Worm (Caenorhabditis elegans) whole organism, L2 larva: ENCODE results near the gene C25E10.4.

Experiments used
- C34F6.9 ChIP-seq: fragments of 150-350 bp; optimal IDR thresholded peaks from 2 replicates; lab custom pipeline; 2014; ENCODE audit warnings: missing biosample characterization, missing genetic modification characterization
- F13H6.1 ChIP-seq: sonication (generic microtip); optimal IDR thresholded peaks from 2 replicates; lab custom pipeline; 2016; ENCODE audit warnings: missing genetic modification characterization, missing compliant biosample characterization
- R02D3.7 ChIP-seq: fragments of 150-350 bp; optimal IDR thresholded peaks from 2 replicates; lab custom pipeline; 2014; ENCODE audit warnings: missing biosample characterization, missing genetic modification characterization
- Y55F3AM.14 ChIP-seq: fragments of 200-800 bp; sonication (Bioruptor generic); optimal IDR thresholded peaks from 2 replicates; lab custom pipeline; 2018; ENCODE audit warnings: mild to moderate bottlenecking, missing genetic modification characterization, missing compliant biosample characterization
- ZK546.5 ChIP-seq: sonication (generic microtip); optimal IDR thresholded peaks from 2 replicates; lab custom pipeline; 2017; ENCODE audit warnings: missing biosample characterization, missing genetic modification characterization
- alr-1 ChIP-seq: fragments of 150-350 bp; optimal IDR thresholded peaks from 2 replicates; lab custom pipeline; 2014; ENCODE audit warnings: missing biosample characterization, missing genetic modification characterization
- aly-2 ChIP-seq: fragments of 150-350 bp; optimal IDR thresholded peaks from 2 replicates; lab custom pipeline; 2014; ENCODE audit warnings: missing biosample characterization, missing genetic modification characterization
- ama-1 ChIP-seq: fragments of 150-350 bp; optimal IDR thresholded peaks from 2 replicates; lab custom pipeline; 2018; ENCODE audit warnings: inconsistent platforms
- blmp-1 ChIP-seq: sonication (generic microtip); optimal IDR thresholded peaks from 2 replicates; lab custom pipeline; 2017; ENCODE audit warnings: missing genetic modification characterization, mild to moderate bottlenecking, missing compliant biosample characterization, antibody characterized with exemption, moderate library complexity; ENCODE audit not compliant: insufficient read depth
- ceh-82 ChIP-seq: fragments of 150-350 bp; optimal IDR thresholded peaks from 2 replicates; lab custom pipeline; 2014; ENCODE audit warnings: missing biosample characterization, missing genetic modification characterization
- crh-2 ChIP-seq: sonication (generic microtip); optimal IDR thresholded peaks from 2 replicates; lab custom pipeline; 2017; ENCODE audit warnings: missing biosample characterization, missing genetic modification characterization
- dmd-4 ChIP-seq: sonication (generic microtip); optimal IDR thresholded peaks from 2 replicates; lab custom pipeline; 2017; ENCODE audit warnings: missing biosample characterization, missing genetic modification characterization
- egl-27 ChIP-seq: sonication (generic microtip); optimal IDR thresholded peaks from 3 replicates; lab custom pipeline; 2017; ENCODE audit warnings: missing biosample characterization, missing genetic modification reagents, missing genetic modification characterization
- elt-1 ChIP-seq: fragments of 150-350 bp; optimal IDR thresholded peaks from 2 replicates; lab custom pipeline; 2014; ENCODE audit warnings: missing biosample characterization, missing genetic modification characterization
- elt-3 ChIP-seq: sonication (generic microtip); optimal IDR thresholded peaks from 2 replicates; lab custom pipeline; 2017; ENCODE audit warnings: missing biosample characterization, missing genetic modification characterization
- fos-1 ChIP-seq: fragments of 150-350 bp; optimal IDR thresholded peaks from 2 replicates; lab custom pipeline; 2014; ENCODE audit warnings: missing biosample characterization, missing genetic modification characterization
- gmeb-1 ChIP-seq: fragments of 150-350 bp; optimal IDR thresholded peaks from 2 replicates; lab custom pipeline; 2014; ENCODE audit warnings: missing biosample characterization, missing genetic modification characterization
- lin-39 ChIP-seq: fragments of 150-350 bp; optimal IDR thresholded peaks from 2 replicates; lab custom pipeline; 2014; ENCODE audit warnings: missing biosample characterization, missing genetic modification reagents, missing genetic modification characterization
- lsy-2 ChIP-seq, 2 experiments: fragments of 150-350 bp in 1 of 2; sonication (generic microtip) in 1 of 2; optimal IDR thresholded peaks; 2 replicates each; lab custom pipeline; 2014 to 2017; ENCODE audit warnings: missing biosample characterization in 2 of 2, missing genetic modification characterization in 2 of 2
- mab-5 ChIP-seq: fragments of 150-350 bp; optimal IDR thresholded peaks from 2 replicates; lab custom pipeline; 2014; ENCODE audit warnings: missing biosample characterization, missing genetic modification characterization
- mbf-1 ChIP-seq: sonication (generic microtip); optimal IDR thresholded peaks from 2 replicates; lab custom pipeline; 2017; ENCODE audit warnings: missing biosample characterization, missing genetic modification characterization
- mdl-1 ChIP-seq, 2 experiments: fragments of 150-350 bp in 1 of 2; sonication (generic microtip) in 1 of 2; optimal IDR thresholded peaks; 2 replicates each; lab custom pipeline; 2017; ENCODE audit warnings: missing biosample characterization in 2 of 2, missing genetic modification characterization in 2 of 2
- nhr-10 ChIP-seq: sonication (generic microtip); optimal IDR thresholded peaks from 2 replicates; lab custom pipeline; 2017; ENCODE audit warnings: missing biosample characterization, missing genetic modification characterization
- nhr-12 ChIP-seq: fragments of 150-350 bp; optimal IDR thresholded peaks from 2 replicates; lab custom pipeline; 2014; ENCODE audit warnings: missing biosample characterization, missing genetic modification characterization
- nhr-129 ChIP-seq: fragments of 150-350 bp; optimal IDR thresholded peaks from 2 replicates; lab custom pipeline; 2014; ENCODE audit warnings: missing biosample characterization, missing genetic modification characterization
- nhr-21 ChIP-seq: fragments of 150-350 bp; optimal IDR thresholded peaks from 2 replicates; lab custom pipeline; 2014; ENCODE audit warnings: missing biosample characterization, missing genetic modification characterization
- nhr-23 ChIP-seq: fragments of 150-350 bp; optimal IDR thresholded peaks from 2 replicates; lab custom pipeline; 2014; ENCODE audit warnings: missing biosample characterization, missing genetic modification reagents, missing genetic modification characterization
- nhr-237 ChIP-seq: fragments of 150-350 bp; optimal IDR thresholded peaks from 2 replicates; lab custom pipeline; 2014; ENCODE audit warnings: missing biosample characterization, missing genetic modification characterization
- nhr-25 ChIP-seq: fragments of 150-350 bp; sonication (generic microtip); optimal IDR thresholded peaks from 3 replicates; lab custom pipeline; 2014; ENCODE audit warnings: missing biosample characterization, missing genetic modification characterization
- peb-1 ChIP-seq: fragments of 150-350 bp; optimal IDR thresholded peaks from 2 replicates; lab custom pipeline; 2014; ENCODE audit warnings: missing biosample characterization, missing genetic modification characterization
- sem-4 ChIP-seq: fragments of 150-350 bp; optimal IDR thresholded peaks from 2 replicates; lab custom pipeline; 2014; ENCODE audit warnings: missing biosample characterization, missing genetic modification reagents, missing genetic modification characterization
- skn-1 ChIP-seq: sonication (generic microtip); optimal IDR thresholded peaks from 2 replicates; lab custom pipeline; 2017; ENCODE audit warnings: missing biosample characterization, missing genetic modification characterization
- sma-9 ChIP-seq, 2 experiments: fragments of 150-350 bp in 1 of 2; sonication (generic microtip) in 1 of 2; optimal IDR thresholded peaks; 2 replicates each; lab custom pipeline; 2014 to 2016; ENCODE audit warnings: missing genetic modification characterization in 2 of 2, mild to moderate bottlenecking in 1 of 2, missing biosample characterization in 1 of 2, missing compliant biosample characterization in 1 of 2, missing genetic modification reagents in 1 of 2, moderate library complexity in 1 of 2
- snpc-4 ChIP-seq: fragments of 150-350 bp; optimal IDR thresholded peaks from 2 replicates; lab custom pipeline; 2014; ENCODE audit warnings: missing biosample characterization, missing genetic modification characterization
- unc-39 ChIP-seq: fragments of 150-350 bp; optimal IDR thresholded peaks from 2 replicates; lab custom pipeline; 2014; ENCODE audit warnings: missing biosample characterization, missing genetic modification characterization
- unc-55 ChIP-seq: fragments of 150-350 bp; sonication (generic microtip); optimal IDR thresholded peaks from 3 replicates; lab custom pipeline; 2014; ENCODE audit warnings: missing biosample characterization, missing genetic modification reagents, missing genetic modification characterization
- ztf-1 ChIP-seq: fragments of 200-800 bp; sonication (Bioruptor generic); conservative IDR thresholded peaks from 2 replicates; pipeline ENCODE4 v1.3.6; 2022; ENCODE audit warnings: missing genetic modification characterization, missing compliant biosample characterization
- ztf-4 ChIP-seq: fragments of 150-350 bp; optimal IDR thresholded peaks from 2 replicates; lab custom pipeline; 2014; ENCODE audit warnings: missing biosample characterization, missing genetic modification characterization

Gene C25E10.4

DNA sequence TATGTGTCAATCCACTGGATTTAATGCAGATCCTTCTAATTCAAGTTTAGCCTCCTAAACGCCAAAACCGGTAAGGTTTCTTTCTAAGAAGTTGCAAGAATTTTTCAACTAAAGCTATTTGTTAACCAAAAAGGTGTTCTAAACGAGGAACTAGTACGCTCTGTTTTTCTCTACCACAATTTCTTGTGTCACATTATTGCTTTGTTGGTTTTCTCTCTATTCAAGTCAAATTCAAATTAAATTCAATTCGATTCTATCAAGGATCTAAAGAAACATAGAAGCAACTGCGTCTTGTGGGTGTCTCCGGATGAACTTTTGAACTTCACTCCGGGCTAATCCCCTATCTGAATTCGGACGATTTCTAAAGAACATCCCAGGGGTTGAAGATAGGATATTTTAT is 16.9 kb upstream of the C25E10.4 start, which contains the start of gene oac-40:
TSS of gene oac-40 (plus strand) at position 301 of the 400 bp plus-strand sequence.
- TF ChIP-seq C34F6.9 (tag; lab: Kevin White, UChicago) (no peak), sem-4 (tag; lab: Kevin White, UChicago) (no peak), egl-27 (no peak), nhr-237 (no peak), snpc-4 (no peak), alr-1 (tag; lab: Kevin White, UChicago) (no peak), lsy-2 (tag; optimal IDR thresholded peaks at IDR 0.05; lab: Kevin White, UChicago) (no peak), dmd-4 (no peak), aly-2 (no peak), ztf-1 (GFP tag; lab: Robert Waterston, UW) (no peak), blmp-1 (no peak), ceh-82 (no peak), peb-1 (tag; lab: Kevin White, UChicago) (no peak), sma-9 (GFP tag; optimal IDR thresholded peaks at IDR 0.05; lab: Kevin White, UChicago) (no peak), sma-9 (tag; optimal IDR thresholded peaks at IDR 0.05; lab: Kevin White, UChicago) (no peak), nhr-21 (no peak)

ce11 chrV:9018871-9019270 is 14.5 kb upstream of the C25E10.4 start:
- TF ChIP-seq gmeb-1 (tag; lab: Kevin White, UChicago), result no peak
- no peak for TF ChIP-seq mab-5 (tag; lab: Kevin White, UChicago)
- no peak for TF ChIP-seq unc-55
- no peak for TF ChIP-seq elt-3 (tag; lab: Kevin White, UChicago)
- TF ChIP-seq snpc-4, result no peak
- TF ChIP-seq crh-2, result no peak
- TF ChIP-seq nhr-10 (tag; lab: Kevin White, UChicago), result no peak
- TF ChIP-seq fos-1 (tag; lab: Kevin White, UChicago), result no peak
- no peak for TF ChIP-seq nhr-23 (tag; lab: Kevin White, UChicago)
- TF ChIP-seq ztf-1 (GFP tag; lab: Robert Waterston, UW), result no peak
- TF ChIP-seq sma-9 (GFP tag; optimal IDR thresholded peaks at IDR 0.05; lab: Kevin White, UChicago), result no peak
- no peak for TF ChIP-seq sma-9 (tag; optimal IDR thresholded peaks at IDR 0.05; lab: Kevin White, UChicago)
- TF ChIP-seq mbf-1 (tag; lab: Kevin White, UChicago), result no peak
- TF ChIP-seq unc-39 (tag; lab: Kevin White, UChicago), result no peak
- TF ChIP-seq mdl-1 (tag; optimal IDR thresholded peaks at IDR 0.05; lab: Kevin White, UChicago), result no peak
- no peak for TF ChIP-seq F13H6.1 (tag; lab: Kevin White, UChicago)
- TF ChIP-seq ama-1 (lab: Kevin White, UChicago), result no peak
- no peak for TF ChIP-seq skn-1

DNA sequence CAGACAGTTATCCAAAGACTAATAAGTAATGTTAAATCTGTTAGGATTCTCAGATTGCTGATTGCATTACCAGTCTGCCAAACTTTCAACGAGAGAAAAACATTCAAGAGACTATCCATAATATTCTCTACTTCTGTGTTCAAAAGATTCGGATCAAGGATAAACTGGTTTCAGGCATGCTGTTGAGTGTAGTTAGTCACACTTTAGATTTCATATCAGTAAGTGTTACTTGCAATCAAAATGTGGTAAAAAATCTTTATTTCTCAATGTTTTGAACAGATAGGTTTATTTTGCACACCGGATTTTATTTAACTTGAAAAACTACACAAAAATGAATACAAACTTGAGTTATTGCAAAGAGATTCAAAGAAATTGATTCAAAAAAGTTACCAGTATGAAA is 11.3 kb upstream of the C25E10.4 start, which contains the start of gene oac-41:
TSS of gene oac-41 (minus strand) at position 101 of the 400 bp plus-strand sequence.
- TF ChIP-seq nhr-12 (tag; lab: Kevin White, UChicago), result no peak
- TF ChIP-seq fos-1 (tag; lab: Kevin White, UChicago), result no peak
- no peak for TF ChIP-seq nhr-25
- no peak for TF ChIP-seq nhr-10 (tag; lab: Kevin White, UChicago)
- TF ChIP-seq nhr-129 (tag; lab: Kevin White, UChicago), result no peak
- TF ChIP-seq nhr-21, result no peak
- TF ChIP-seq mbf-1 (tag; lab: Kevin White, UChicago), result no peak

DNA sequence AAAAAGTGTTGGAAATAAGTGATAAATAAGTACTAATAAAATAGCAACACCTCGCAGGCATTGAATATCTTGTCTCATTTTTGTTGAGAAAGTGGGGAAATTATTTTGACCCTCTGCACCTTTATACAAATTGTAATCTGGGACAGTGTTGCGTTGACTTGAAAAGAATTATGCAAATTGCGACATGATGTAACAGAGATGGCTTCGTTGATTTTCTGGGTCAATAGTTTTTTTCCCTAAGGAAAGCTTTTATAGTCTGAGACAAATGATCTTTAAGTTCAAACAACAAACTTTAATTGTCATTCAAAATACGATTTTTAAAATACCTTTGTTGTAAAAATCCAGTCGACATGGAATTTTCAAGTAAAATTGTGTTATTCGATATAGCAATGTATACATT is 8.7 kb upstream of the C25E10.4 start, which contains the start of gene bus-1:
TSS of gene bus-1 (minus strand) at position 101 of the 400 bp plus-strand sequence.
- TF ChIP-seq mab-5 (tag; lab: Kevin White, UChicago) (no peak), gmeb-1 (tag; lab: Kevin White, UChicago) (no peak), sem-4 (tag; lab: Kevin White, UChicago) (no peak), ZK546.5 (tag; lab: Kevin White, UChicago) (no peak), nhr-129 (tag; lab: Kevin White, UChicago) (no peak), ztf-4 (tag; lab: Kevin White, UChicago) (no peak), lsy-2 (tag; optimal IDR thresholded peaks at IDR 0.05; lab: Kevin White, UChicago) (no peak), peb-1 (tag; lab: Kevin White, UChicago) (no peak), unc-55 (no peak), nhr-10 (tag; lab: Kevin White, UChicago) (no peak)

DNA sequence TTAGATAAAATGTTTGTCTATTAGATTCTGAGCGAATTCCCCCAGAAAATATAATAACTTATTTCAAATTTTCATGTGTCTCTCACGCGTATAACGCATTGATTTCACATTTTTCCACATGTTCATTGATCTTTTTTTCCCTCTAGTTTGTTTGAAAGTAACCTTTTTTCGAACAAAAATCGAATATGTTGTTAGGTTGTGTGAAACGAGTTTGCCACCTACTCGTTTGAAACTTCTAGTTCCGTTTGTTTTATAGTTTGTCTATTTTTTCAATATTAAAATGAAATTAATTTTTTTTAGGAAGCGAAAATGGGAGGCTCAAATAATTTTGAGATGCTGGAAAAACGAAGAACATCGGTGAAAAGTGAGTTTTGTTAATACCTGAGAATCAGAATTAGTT is 3.1 kb upstream of the C25E10.4 start, which contains the start of gene C25E10.5:
TSS of gene C25E10.5 (plus strand) at position 301 of the 400 bp plus-strand sequence.
- TF ChIP-seq fos-1 (tag; lab: Kevin White, UChicago) (no peak), dmd-4 (no peak), lin-39 (tag; lab: Kevin White, UChicago) (no peak), elt-1 (tag; lab: Kevin White, UChicago) (no peak), sem-4 (tag; lab: Kevin White, UChicago) (no peak), nhr-237 (no peak), nhr-21 (no peak), egl-27 (no peak), R02D3.7 (tag; lab: Kevin White, UChicago) (no peak), peb-1 (tag; lab: Kevin White, UChicago) (no peak), nhr-129 (tag; lab: Kevin White, UChicago) (no peak), unc-55 (no peak), sma-9 (GFP tag; optimal IDR thresholded peaks at IDR 0.05; lab: Kevin White, UChicago) (no peak), sma-9 (tag; optimal IDR thresholded peaks at IDR 0.05; lab: Kevin White, UChicago) (no peak), mdl-1 (tag; optimal IDR thresholded peaks at IDR 0.05; lab: Kevin White, UChicago) (no peak), Y55F3AM.14 (GFP tag; lab: Kevin White, UChicago) (no peak), aly-2 (no peak), lsy-2 (tag; optimal IDR thresholded peaks at IDR 0.05; lab: Kevin White, UChicago) (no peak), C34F6.9 (tag; lab: Kevin White, UChicago) (no peak)
